Worm (Caenorhabditis elegans) whole organism, L1 larva: ENCODE data around the gene nhr-201.
A peak's percentile ranks its signal among the peaks of the same experiment; 100 is the strongest.

Source experiments
- aly-2 ChIP-seq: fragments of 150-350 bp; optimal IDR thresholded peaks from 2 replicates; lab custom pipeline; 2014; ENCODE audit warnings: missing biosample characterization, missing genetic modification characterization
- fkh-10 ChIP-seq: sonication (generic microtip); optimal IDR thresholded peaks from 2 replicates; lab custom pipeline; 2017; ENCODE audit warnings: missing biosample characterization, missing genetic modification reagents, missing genetic modification characterization
- irx-1 ChIP-seq: sonication (generic microtip); optimal IDR thresholded peaks from 2 replicates; lab custom pipeline; 2016; ENCODE audit warnings: missing genetic modification characterization, missing compliant biosample characterization
- lin-15B ChIP-seq: fragments of 150-350 bp; sonication (generic microtip); optimal IDR thresholded peaks from 3 replicates; lab custom pipeline; 2014; ENCODE audit warnings: missing biosample characterization, missing genetic modification characterization
- mep-1 ChIP-seq: fragments of 150-350 bp; optimal IDR thresholded peaks from 2 replicates; lab custom pipeline; 2014; ENCODE audit warnings: missing biosample characterization, missing genetic modification characterization
- nhr-12 ChIP-seq: sonication (generic microtip); optimal IDR thresholded peaks from 2 replicates; lab custom pipeline; 2017; ENCODE audit warnings: missing biosample characterization, missing genetic modification characterization
- nhr-77 ChIP-seq: fragments of 150-350 bp; optimal IDR thresholded peaks from 2 replicates; lab custom pipeline; 2014; ENCODE audit warnings: missing biosample characterization, missing genetic modification characterization
- nhr-84 ChIP-seq: sonication (generic microtip); optimal IDR thresholded peaks from 2 replicates; lab custom pipeline; 2017; ENCODE audit warnings: missing biosample characterization, missing genetic modification characterization
- pag-3 ChIP-seq: sonication (generic microtip); optimal IDR thresholded peaks from 2 replicates; lab custom pipeline; 2017; ENCODE audit warnings: missing genetic modification characterization, mild to moderate bottlenecking, missing compliant biosample characterization, antibody characterized with exemption, borderline replicate concordance; ENCODE audit not compliant: insufficient read depth
- skn-1 ChIP-seq: fragments of 150-350 bp; optimal IDR thresholded peaks from 2 replicates; lab custom pipeline; 2014; ENCODE audit warnings: missing biosample characterization, missing genetic modification characterization
- sox-4 ChIP-seq: sonication (generic microtip); optimal IDR thresholded peaks from 2 replicates; lab custom pipeline; 2016; ENCODE audit warnings: missing genetic modification characterization, missing compliant biosample characterization
- sup-37 ChIP-seq: fragments of 200-800 bp; sonication (Bioruptor generic); optimal IDR thresholded peaks from 2 replicates; lab custom pipeline; 2018; ENCODE audit warnings: mild to moderate bottlenecking, missing genetic modification characterization, missing compliant biosample characterization
- ztf-4 ChIP-seq: fragments of 150-350 bp; optimal IDR thresholded peaks from 2 replicates; lab custom pipeline; 2014; ENCODE audit warnings: missing biosample characterization, missing genetic modification characterization

DNA sequence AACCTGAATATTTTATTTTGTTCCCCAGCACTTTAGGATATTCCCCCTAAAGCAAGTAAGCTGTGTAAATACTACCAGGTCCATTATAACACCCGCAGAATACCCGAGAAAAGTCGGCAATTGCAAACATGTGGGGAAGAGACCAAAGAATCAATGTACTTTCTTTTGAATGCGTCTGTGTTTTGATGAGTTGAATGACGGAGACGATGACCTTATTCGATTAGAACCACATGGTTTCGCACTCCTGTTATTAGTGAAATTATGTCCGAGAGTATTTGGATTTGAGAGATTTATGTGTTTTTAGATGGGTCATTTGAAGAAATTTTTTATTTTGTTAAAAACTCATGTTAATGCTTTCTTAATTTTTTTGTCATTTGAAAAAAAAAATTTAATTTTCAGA, 727 bp downstream of the nhr-201 start:
- TF ChIP-seq irx-1 (no peak), nhr-12 (tag; lab: Kevin White, UChicago) (no peak), fkh-10 (GFP tag; lab: Kevin White, UChicago) (no peak), nhr-77 (no peak), sup-37 (GFP tag; lab: Kevin White, UChicago) (no peak), mep-1 (tag; lab: Kevin White, UChicago) (peak; percentile 2), nhr-84 (tag; lab: Kevin White, UChicago) (no peak), pag-3 (no peak), lin-15B (tag; lab: Kevin White, UChicago) (no peak), sox-4 (tag; lab: Kevin White, UChicago) (no peak), skn-1 (tag; lab: Kevin White, UChicago) (no peak), ztf-4 (no peak), aly-2 (tag; lab: Kevin White, UChicago) (no peak)
